Fruit fly (Drosophila melanogaster) Kc167 (cell line): ENCODE measurements around the gene Lst8.

Source experiments
- Myc ChIP-seq: fragments of >200 bp; optimal IDR thresholded peaks from 2 replicates; lab custom pipeline; 2017; ENCODE audit warnings: missing external identifiers
- h ChIP-seq: fragments of >200 bp; optimal IDR thresholded peaks from 3 replicates; lab custom pipeline; 2018; ENCODE audit warnings: missing external identifiers
- insv ChIP-seq: fragments of >200 bp; optimal IDR thresholded peaks from 3 replicates; lab custom pipeline; 2018; ENCODE audit warnings: missing external identifiers
- psq ChIP-seq: fragments of >200 bp; optimal IDR thresholded peaks from 2 replicates; lab custom pipeline; 2017; ENCODE audit warnings: missing external identifiers
- ttk ChIP-seq: sonication (Bioruptor generic); optimal IDR thresholded peaks from 2 replicates; lab custom pipeline; 2017; ENCODE audit warnings: missing external identifiers

- no peak for TF ChIP-seq h (lab: Kevin White, UChicago)
- no peak for TF ChIP-seq ttk (lab: Kevin White, UChicago)
- no peak for TF ChIP-seq insv (lab: Kevin White, UChicago)
- no peak for TF ChIP-seq Myc (lab: Kevin White, UChicago)
- no peak for TF ChIP-seq psq
These were observed 35.0 kb upstream of the Lst8 start for dm6 chrX:9640690-9641149.
